Fruit fly (Drosophila melanogaster) whole organism, embryonic: ENCODE measurements around the gene prd1.

ENCODE experiments used
- BEAF-32 ChIP-seq: fragments of 200-800 bp; sonication (Bioruptor generic); optimal IDR thresholded peaks from 3 replicates; lab custom pipeline; 2017; ENCODE audit warnings: missing biosample characterization, missing genetic modification characterization, mild to moderate bottlenecking, moderate library complexity, missing genetic modification reagents
- C15 ChIP-seq: fragments of 200-800 bp; sonication (Bioruptor generic); IDR thresholded peaks from 3 replicates; pipeline ENCODE4 v1.3.6; 2022; ENCODE audit warnings: missing biosample characterization, missing genetic modification characterization
- CG10431 ChIP-seq: fragments of 200-800 bp; sonication (Bioruptor generic); optimal IDR thresholded peaks from 3 replicates; lab custom pipeline; 2018; ENCODE audit warnings: missing biosample characterization, mild to moderate bottlenecking, missing genetic modification characterization
- CG10654 ChIP-seq: fragments of 200-800 bp; sonication (Bioruptor generic); optimal IDR thresholded peaks from 2 replicates; lab custom pipeline; 2016; ENCODE audit warnings: missing biosample characterization, missing genetic modification characterization
- CG10959 ChIP-seq: fragments of 200-800 bp; sonication (Bioruptor generic); IDR thresholded peaks from 2 replicates; pipeline ENCODE4 v1.3.6; 2022; ENCODE audit warnings: missing biosample characterization, missing genetic modification characterization
- CG13287 ChIP-seq: fragments of 200-800 bp; sonication (Bioruptor generic); IDR thresholded peaks from 2 replicates; pipeline ENCODE4 v1.3.6; 2022; ENCODE audit warnings: missing biosample characterization, missing genetic modification characterization; ENCODE audit not compliant: partially characterized antibody
- CG14965 ChIP-seq: fragments of 200-800 bp; sonication (Bioruptor generic); optimal IDR thresholded peaks from 2 replicates; lab custom pipeline; 2016; ENCODE audit warnings: missing biosample characterization, missing genetic modification characterization, borderline replicate concordance
- CG16815 ChIP-seq: fragments of 200-800 bp; sonication (Bioruptor generic); optimal IDR thresholded peaks from 3 replicates; lab custom pipeline; 2017; ENCODE audit warnings: missing biosample characterization, mild to moderate bottlenecking, missing genetic modification characterization
- CG1792 ChIP-seq: fragments of 200-800 bp; sonication (Bioruptor generic); optimal IDR thresholded peaks from 2 replicates; lab custom pipeline; 2016; ENCODE audit warnings: missing biosample characterization, missing genetic modification characterization
- CG30403 ChIP-seq: fragments of 200-800 bp; sonication (Bioruptor generic); optimal IDR thresholded peaks from 3 replicates; lab custom pipeline; 2016; ENCODE audit warnings: missing biosample characterization, missing genetic modification characterization
- CG6272 ChIP-seq: fragments of 200-800 bp; sonication (Bioruptor generic); IDR thresholded peaks from 2 replicates; pipeline ENCODE4 v1.3.6; 2022; ENCODE audit warnings: missing biosample characterization, missing genetic modification characterization
- CG6654 ChIP-seq: fragments of 200-800 bp; sonication (Bioruptor generic); optimal IDR thresholded peaks from 2 replicates; lab custom pipeline; 2017; ENCODE audit warnings: missing biosample characterization, mild to moderate bottlenecking, missing genetic modification characterization
- CG9817 ChIP-seq: fragments of 200-800 bp; sonication (Bioruptor generic); optimal IDR thresholded peaks from 2 replicates; lab custom pipeline; 2018; ENCODE audit warnings: missing biosample characterization, mild to moderate bottlenecking, missing genetic modification characterization, moderate library complexity
- CHES-1-like ChIP-seq: fragments of 200-800 bp; sonication (Bioruptor generic); optimal IDR thresholded peaks from 2 replicates; lab custom pipeline; 2016; ENCODE audit warnings: missing biosample characterization, missing genetic modification characterization
- CoRest ChIP-seq: fragments of 200-800 bp; sonication (Bioruptor generic); optimal IDR thresholded peaks from 3 replicates; lab custom pipeline; 2018; ENCODE audit warnings: missing biosample characterization, mild to moderate bottlenecking, missing genetic modification characterization, moderate library complexity
- Dll ChIP-seq: fragments of 200-800 bp; sonication (Bioruptor generic); IDR thresholded peaks from 4 replicates; pipeline ENCODE4 v1.3.6; 2022; ENCODE audit warnings: missing biosample characterization, missing genetic modification characterization; ENCODE audit not compliant: partially characterized antibody
- Doc3 ChIP-seq: fragments of 200-800 bp; sonication (Bioruptor generic); IDR thresholded peaks from 3 replicates; pipeline ENCODE4 v1.3.6; 2022; ENCODE audit warnings: missing biosample characterization, missing genetic modification characterization; ENCODE audit not compliant: partially characterized antibody
- Hand ChIP-seq: fragments of 200-800 bp; sonication (Bioruptor generic); optimal IDR thresholded peaks from 2 replicates; lab custom pipeline; 2017; ENCODE audit warnings: mild to moderate bottlenecking, missing biosample characterization, missing genetic modification reagents, missing genetic modification characterization
- Jarid2 ChIP-seq: fragments of 200-800 bp; sonication (Bioruptor generic); optimal IDR thresholded peaks from 3 replicates; lab custom pipeline; 2017; ENCODE audit warnings: mild to moderate bottlenecking, missing biosample characterization, missing genetic modification reagents, missing genetic modification characterization
- Kr ChIP-seq: fragments of 200-800 bp; sonication (Bioruptor generic); optimal IDR thresholded peaks from 2 replicates; lab custom pipeline; 2017; ENCODE audit warnings: missing biosample characterization, mild to moderate bottlenecking, missing genetic modification characterization
- Lpt ChIP-seq: fragments of >200 bp; optimal IDR thresholded peaks from 2 replicates; lab custom pipeline; 2018; ENCODE audit warnings: missing biosample characterization, missing genetic modification characterization
- Six4 ChIP-seq: fragments of 200-800 bp; sonication (Bioruptor generic); optimal IDR thresholded peaks from 2 replicates; lab custom pipeline; 2016; ENCODE audit warnings: missing biosample characterization, missing genetic modification characterization
- Trl ChIP-seq, 3 experiments: fragments of >200 bp in 2 of 3; fragments of 200-800 bp in 1 of 3; sonication (Bioruptor generic) in 1 of 3; optimal IDR thresholded peaks; 2 replicates in 1 of 3; 3 replicates in 2 of 3; lab custom pipeline; 2016 to 2017; ENCODE audit warnings: missing biosample characterization in 1 of 3, missing genetic modification characterization in 1 of 3
- bab2 ChIP-seq: fragments of 200-800 bp; sonication (Bioruptor generic); optimal IDR thresholded peaks from 2 replicates; lab custom pipeline; 2016; ENCODE audit warnings: missing biosample characterization, missing genetic modification characterization
- bbx ChIP-seq: fragments of 200-800 bp; sonication (Bioruptor generic); IDR thresholded peaks from 2 replicates; pipeline ENCODE4 v1.3.6; 2022; ENCODE audit warnings: missing biosample characterization, missing genetic modification characterization; ENCODE audit not compliant: partially characterized antibody
- chinmo ChIP-seq: fragments of 200-800 bp; sonication (Bioruptor generic); IDR thresholded peaks from 4 replicates; pipeline ENCODE4 v1.3.6; 2022; ENCODE audit warnings: missing biosample characterization, missing genetic modification characterization; ENCODE audit not compliant: partially characterized antibody
- dm ChIP-seq: fragments of 200-800 bp; sonication (Bioruptor generic); optimal IDR thresholded peaks from 3 replicates; lab custom pipeline; 2016; ENCODE audit warnings: missing biosample characterization, missing genetic modification characterization
- grau ChIP-seq: fragments of 200-800 bp; optimal IDR thresholded peaks from 3 replicates; lab custom pipeline; 2019; ENCODE audit warnings: missing biosample characterization, mild to moderate bottlenecking, missing genetic modification characterization, moderate library complexity
- h ChIP-seq: fragments of >200 bp; optimal IDR thresholded peaks from 2 replicates; lab custom pipeline; 2017
- hb ChIP-seq: fragments of 200-800 bp; sonication (Bioruptor generic); IDR thresholded peaks from 3 replicates; pipeline ENCODE4 v1.3.6; 2022; ENCODE audit warnings: missing biosample characterization, missing genetic modification characterization; ENCODE audit not compliant: partially characterized antibody
- ind ChIP-seq: fragments of 200-800 bp; sonication (Bioruptor generic); optimal IDR thresholded peaks from 3 replicates; lab custom pipeline; 2016; ENCODE audit warnings: missing biosample characterization, missing genetic modification characterization
- kay ChIP-seq: fragments of 200-800 bp; sonication (Bioruptor generic); optimal IDR thresholded peaks from 2 replicates; lab custom pipeline; 2016; ENCODE audit warnings: missing biosample characterization, missing genetic modification characterization
- nom ChIP-seq: fragments of 200-800 bp; sonication (Bioruptor generic); optimal IDR thresholded peaks from 2 replicates; lab custom pipeline; 2017; ENCODE audit warnings: missing biosample characterization, missing genetic modification characterization, mild to moderate bottlenecking, moderate library complexity, missing genetic modification reagents
- onecut ChIP-seq: fragments of 200-800 bp; sonication (Bioruptor generic); IDR thresholded peaks from 2 replicates; pipeline ENCODE4 v1.3.6; 2022; ENCODE audit warnings: missing biosample characterization, missing genetic modification characterization
- pan ChIP-seq, 4 experiments: fragments of >200 bp in 3 of 4; fragments of 200-800 bp in 1 of 4; sonication (Bioruptor generic) in 1 of 4; optimal IDR thresholded peaks in 3 of 4; IDR thresholded peaks in 1 of 4; 2 replicates each; pipeline versions ENCODE4 v1.3.6 to Lab custom; 2017 to 2022; ENCODE audit warnings: missing biosample characterization in 2 of 4, missing genetic modification characterization in 2 of 4, mixed read lengths in 1 of 4
- phol ChIP-seq: fragments of 200-800 bp; sonication (Bioruptor generic); optimal IDR thresholded peaks from 3 replicates; lab custom pipeline; 2018; ENCODE audit warnings: missing biosample characterization, mild to moderate bottlenecking, missing genetic modification characterization, moderate library complexity
- rib ChIP-seq: fragments of 200-800 bp; sonication (Bioruptor generic); IDR thresholded peaks from 2 replicates; pipeline ENCODE4 v1.3.6; 2022; ENCODE audit warnings: missing biosample characterization, missing genetic modification characterization
- sima ChIP-seq: fragments of 200-800 bp; sonication (Bioruptor generic); optimal IDR thresholded peaks from 2 replicates; lab custom pipeline; 2016; ENCODE audit warnings: missing biosample characterization, missing genetic modification characterization
- slp2 ChIP-seq: fragments of 200-800 bp; sonication (Bioruptor generic); optimal IDR thresholded peaks from 2 replicates; lab custom pipeline; 2016; ENCODE audit warnings: missing biosample characterization, missing genetic modification characterization
- sob ChIP-seq: fragments of 200-800 bp; sonication (Bioruptor generic); IDR thresholded peaks from 2 replicates; pipeline ENCODE4 v1.3.6; 2022; ENCODE audit warnings: missing biosample characterization, missing genetic modification characterization
- sr ChIP-seq: fragments of 200-800 bp; sonication (Bioruptor generic); IDR thresholded peaks from 3 replicates; pipeline ENCODE4 v1.3.6; 2022; ENCODE audit warnings: missing biosample characterization, missing genetic modification characterization
- stc ChIP-seq: fragments of 200-800 bp; sonication (Bioruptor generic); IDR thresholded peaks from 2 replicates; pipeline ENCODE4 v1.3.6; 2022; ENCODE audit warnings: missing biosample characterization, missing genetic modification characterization
- tap ChIP-seq: fragments of 200-800 bp; optimal IDR thresholded peaks from 3 replicates; lab custom pipeline; 2019; ENCODE audit warnings: missing biosample characterization, mild to moderate bottlenecking, missing genetic modification characterization, moderate library complexity
- tin ChIP-seq: fragments of 200-800 bp; sonication (Bioruptor generic); optimal IDR thresholded peaks from 3 replicates; lab custom pipeline; 2016; ENCODE audit warnings: missing biosample characterization, missing genetic modification characterization
- unc-4 ChIP-seq: fragments of 200-800 bp; sonication (Bioruptor generic); IDR thresholded peaks from 2 replicates; pipeline ENCODE4 v1.3.6; 2022; ENCODE audit warnings: missing biosample characterization, missing genetic modification characterization; ENCODE audit not compliant: partially characterized antibody
- wor ChIP-seq: fragments of 200-800 bp; sonication (Bioruptor generic); IDR thresholded peaks from 2 replicates; pipeline ENCODE4 v1.3.6; 2022; ENCODE audit warnings: missing biosample characterization, missing genetic modification characterization
- zen2 ChIP-seq: fragments of 200-800 bp; sonication (Bioruptor generic); IDR thresholded peaks from 3 replicates; pipeline ENCODE4 v1.3.6; 2022; ENCODE audit warnings: missing biosample characterization, missing genetic modification characterization; ENCODE audit not compliant: partially characterized antibody

prd1 gene

dm6 chr3R:11749297-11750293, 37.2 kb downstream of the prd1 start, which contains the start of gene CG6923 (continued):
- TF ChIP-seq CG10959 (GFP tag; lab: Robert Waterston, UW) (no peak), zen2 (GFP tag; lab: Robert Waterston, UW) (peak; percentile 82), C15 (GFP tag; lab: Robert Waterston, UW) (no peak), slp2 (GFP tag; lab: Kevin White, UChicago) (no peak), h (no peak), CG6654 (GFP tag; lab: Kevin White, UChicago) (no peak), Hand (GFP tag; lab: Kevin White, UChicago) (no peak), rib (no peak), Lpt (GFP tag; lab: Kevin White, UChicago) (no peak), unc-4 (GFP tag; lab: Robert Waterston, UW) (peak; percentile 81), CoRest (peak; percentile 50), sima (GFP tag; lab: Kevin White, UChicago) (no peak), CG6272 (GFP tag; lab: Robert Waterston, UW) (no peak), pan (optimal IDR thresholded peaks at IDR 0.05; lab: Kevin White, UChicago) (no peak), pan (GFP tag; optimal IDR thresholded peaks at IDR 0.05 in 1 of 2, IDR thresholded peaks at IDR 0.05 in 1 of 2) (no peak), CG30403 (no peak), CHES-1-like (GFP tag; lab: Kevin White, UChicago) (no peak), Doc3 (GFP tag; lab: Robert Waterston, UW) (peak; percentile 66), Trl (optimal IDR thresholded peaks at IDR 0.05; lab: Kevin White, UChicago) (no peak), Trl (GFP tag; optimal IDR thresholded peaks at IDR 0.05; lab: Kevin White, UChicago) (no peak), grau (tag; lab: Kevin White, UChicago) (no peak), Dll (GFP tag; lab: Robert Waterston, UW) (peak; percentile 86), CG1792 (GFP tag; lab: Kevin White, UChicago) (no peak), Jarid2 (GFP tag; lab: Kevin White, UChicago) (no peak), CG14965 (GFP tag; lab: Kevin White, UChicago) (no peak), onecut (GFP tag; lab: Robert Waterston, UW) (no peak), Six4 (GFP tag; lab: Kevin White, UChicago) (no peak), stc (GFP tag; lab: Robert Waterston, UW) (no peak), sr (GFP tag; lab: Robert Waterston, UW) (no peak), CG13287 (GFP tag; lab: Robert Waterston, UW) (peak; percentile 79), dm (no peak), tap (tag; lab: Kevin White, UChicago) (no peak), bbx (GFP tag; lab: Robert Waterston, UW) (peak; percentile 89), phol (tag; lab: Kevin White, UChicago) (peak; percentile 23), tin (GFP tag; lab: Kevin White, UChicago) (no peak), Kr (no peak), hb (GFP tag; lab: Robert Waterston, UW) (peak; percentile 87), sob (GFP tag; lab: Robert Waterston, UW) (no peak), BEAF-32 (GFP tag; lab: Kevin White, UChicago) (peak; percentile 88), wor (GFP tag; lab: Robert Waterston, UW) (no peak), CG9817 (tag; lab: Kevin White, UChicago) (no peak), kay (no peak), bab2 (no peak), ind (GFP tag; lab: Kevin White, UChicago) (no peak), CG16815 (no peak), nom (no peak), chinmo (GFP tag; lab: Robert Waterston, UW) (peak; percentile 71; the same call in 1 of the 4 replicates), CG10654 (GFP tag; lab: Kevin White, UChicago) (no peak), CG10431 (GFP tag; lab: Kevin White, UChicago) (no peak)
